Worm (Caenorhabditis elegans): ENCODE measurements around the gene BE10.3.

BE10.3 gene

ce11 chrIII:12789420-12789819 lies 18.4 kb upstream of the BE10.3 start, which contains the start of gene BE10.1:
Gene BE10.1, minus strand, starts transcription at chrIII:12789520.
- no peak for TF ChIP-seq F13C5.2 (tag; optimal IDR thresholded peaks at IDR 0.05)
- TF ChIP-seq ceh-36 (tag; optimal IDR thresholded peaks at IDR 0.05) = no peak
- no peak for TF ChIP-seq hnd-1 (tag; optimal IDR thresholded peaks at IDR 0.05)
- TF ChIP-seq B0310.2 (tag; optimal IDR thresholded peaks at IDR 0.05) = no peak

DNA sequence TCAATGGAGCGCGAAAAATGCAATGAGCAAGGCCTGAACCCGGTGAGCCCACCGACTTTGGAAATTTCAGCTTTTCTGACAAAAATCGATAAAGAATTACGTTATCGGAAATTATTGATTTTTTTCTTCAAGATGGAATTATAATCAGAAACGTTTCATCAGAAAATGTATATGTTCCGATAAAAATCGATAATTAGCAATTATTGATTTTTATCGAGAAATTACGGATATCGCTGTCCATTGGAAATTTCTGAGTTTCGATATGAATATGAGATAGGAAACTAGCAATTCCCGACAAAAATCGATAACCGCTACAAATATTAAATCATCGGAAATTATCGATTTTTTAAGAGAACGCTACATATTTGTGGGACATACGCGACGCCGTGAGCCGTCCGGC lies 13.6 kb upstream of the BE10.3 start:
- no peak for TF ChIP-seq F13C5.2 (tag; optimal IDR thresholded peaks at IDR 0.05)
- TF ChIP-seq sea-1 (GFP tag; conservative IDR thresholded peaks at IDR 0.05) = no peak
- TF ChIP-seq aly-1 (tag; optimal IDR thresholded peaks at IDR 0.05) = no peak
- no peak for TF ChIP-seq pes-1 (GFP tag; IDR thresholded peaks at IDR 0.05)
- TF ChIP-seq scrt-1 (GFP tag; IDR thresholded peaks at IDR 0.05) = no peak
- TF ChIP-seq ceh-36 (tag; optimal IDR thresholded peaks at IDR 0.05) = no peak
- TF ChIP-seq hmbx-1 (tag; optimal IDR thresholded peaks at IDR 0.05) = no peak
- TF ChIP-seq ets-7 (tag; optimal IDR thresholded peaks at IDR 0.05) = no peak
- TF ChIP-seq hnd-1 (tag; optimal IDR thresholded peaks at IDR 0.05) = no peak
- no peak for TF ChIP-seq hmg-4 (GFP tag; optimal IDR thresholded peaks at IDR 0.05)
- no peak for TF ChIP-seq ama-1 (optimal IDR thresholded peaks at IDR 0.05)
- no peak for TF ChIP-seq tbx-37 (GFP tag; conservative IDR thresholded peaks at IDR 0.05)
- TF ChIP-seq tra-4 (tag; optimal IDR thresholded peaks at IDR 0.05) = no peak
- TF ChIP-seq flt-1 (GFP tag; IDR thresholded peaks at IDR 0.05) = no peak
- TF ChIP-seq B0310.2 (tag; optimal IDR thresholded peaks at IDR 0.05) = no peak
- no peak for TF ChIP-seq tbx-11 (GFP tag; IDR thresholded peaks at IDR 0.05)
- TF ChIP-seq ceh-13 (GFP tag; optimal IDR thresholded peaks at IDR 0.05) = no peak

DNA sequence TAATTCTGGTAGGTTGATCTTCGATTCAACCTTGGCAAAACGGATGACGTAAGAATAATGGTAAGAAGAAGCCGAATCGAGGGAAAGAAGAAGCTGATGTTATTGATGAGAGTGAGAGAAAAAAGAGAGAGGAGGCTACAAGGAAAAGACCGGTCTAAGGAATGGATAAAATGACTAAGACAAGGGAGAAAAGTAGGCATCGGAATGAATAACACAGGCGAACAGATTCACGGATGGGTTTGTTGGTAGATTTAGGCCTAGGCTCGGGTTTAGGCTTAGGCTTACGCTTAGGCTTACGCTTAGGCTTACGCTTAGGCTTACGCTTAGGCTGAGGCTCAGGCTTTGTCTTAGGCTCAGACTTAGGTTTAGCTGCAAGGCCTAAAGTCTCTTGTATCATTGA lies 9.4 kb upstream of the BE10.3 start, which contains the start of gene agmo-1:
Gene agmo-1, minus strand, starts transcription at position 101 of the 400 bp plus-strand sequence.
- TF ChIP-seq ceh-13 (GFP tag; optimal IDR thresholded peaks at IDR 0.05) = no peak
- TF ChIP-seq pes-1 (GFP tag; IDR thresholded peaks at IDR 0.05) = no peak
- no peak for TF ChIP-seq scrt-1 (GFP tag; IDR thresholded peaks at IDR 0.05)
- no peak for TF ChIP-seq hmg-4 (GFP tag; optimal IDR thresholded peaks at IDR 0.05)
- TF ChIP-seq B0310.2 (tag; optimal IDR thresholded peaks at IDR 0.05) = no peak
- TF ChIP-seq flt-1 (GFP tag; IDR thresholded peaks at IDR 0.05) = no peak
- no peak for TF ChIP-seq ets-7 (tag; optimal IDR thresholded peaks at IDR 0.05)
- TF ChIP-seq ceh-36 (tag; optimal IDR thresholded peaks at IDR 0.05) = no peak
- TF ChIP-seq tbx-37 (GFP tag; conservative IDR thresholded peaks at IDR 0.05) = no peak
- no peak for TF ChIP-seq ama-1 (optimal IDR thresholded peaks at IDR 0.05)

DNA sequence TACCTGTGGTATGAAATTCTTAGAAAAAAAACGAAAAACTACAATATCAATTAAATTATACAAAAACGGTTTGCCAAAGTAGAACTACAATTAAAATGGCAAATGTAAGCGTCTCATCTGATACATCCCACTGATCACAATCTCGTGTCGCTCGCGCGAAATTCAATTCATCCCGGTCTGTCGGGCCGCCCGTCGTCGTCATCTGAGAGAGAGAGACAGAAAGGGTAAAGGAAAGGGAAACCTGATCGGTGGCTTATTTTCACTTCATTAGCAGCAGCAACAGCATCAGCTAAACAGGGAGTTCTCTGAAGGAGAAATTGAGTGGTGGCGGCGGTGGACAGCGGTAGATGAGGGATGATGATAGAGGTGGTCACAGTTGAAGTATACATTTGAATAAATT lies 7.3 kb upstream of the BE10.3 start:
- TF ChIP-seq F13C5.2 (tag; optimal IDR thresholded peaks at IDR 0.05) = no peak
- no peak for TF ChIP-seq aly-1 (tag; optimal IDR thresholded peaks at IDR 0.05)
- TF ChIP-seq tbx-37 (GFP tag; conservative IDR thresholded peaks at IDR 0.05) = no peak
- TF ChIP-seq ceh-13 (GFP tag; optimal IDR thresholded peaks at IDR 0.05) = no peak
- no peak for TF ChIP-seq ama-1 (optimal IDR thresholded peaks at IDR 0.05)
- TF ChIP-seq hnd-1 (tag; optimal IDR thresholded peaks at IDR 0.05) = no peak
- TF ChIP-seq pes-1 (GFP tag; IDR thresholded peaks at IDR 0.05) = no peak

ce11 chrIII:12806712-12807111 lies 1.1 kb upstream of the BE10.3 start, which contains the start of gene BE10.5:
Gene BE10.5, minus strand, starts transcription at chrIII:12806812.
- TF ChIP-seq hnd-1 (tag; optimal IDR thresholded peaks at IDR 0.05) (no peak), ets-7 (tag; optimal IDR thresholded peaks at IDR 0.05) (no peak), pes-1 (GFP tag; IDR thresholded peaks at IDR 0.05) (no peak), ceh-13 (GFP tag; optimal IDR thresholded peaks at IDR 0.05) (no peak)

DNA sequence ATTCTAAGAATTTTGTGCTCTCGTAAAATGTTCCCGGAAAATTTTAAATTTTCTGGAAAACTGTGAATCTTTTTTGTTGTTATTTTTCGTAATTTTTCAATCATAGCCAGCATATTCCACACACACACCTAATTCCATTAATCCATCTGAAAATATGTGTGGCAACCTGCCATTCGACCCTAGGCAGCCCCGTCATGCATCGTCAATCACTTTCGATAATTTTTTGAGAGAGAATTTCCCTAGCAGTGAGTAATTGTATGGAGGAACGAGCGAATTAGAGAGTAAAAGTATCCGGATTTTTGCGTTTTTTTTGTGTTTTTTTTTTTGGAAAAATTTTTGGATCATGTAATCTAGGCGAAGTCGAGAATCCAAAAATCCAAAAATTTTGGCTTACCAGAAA lies 5.4 kb downstream of the BE10.3 start, which contains the start of gene BE10.4:
Gene BE10.4, plus strand, starts transcription at position 301 of the 400 bp plus-strand sequence.
- no peak for TF ChIP-seq ama-1 (optimal IDR thresholded peaks at IDR 0.05)
- no peak for TF ChIP-seq hmg-4 (GFP tag; optimal IDR thresholded peaks at IDR 0.05)
- TF ChIP-seq hnd-1 (tag; optimal IDR thresholded peaks at IDR 0.05) = no peak
- no peak for TF ChIP-seq flt-1 (GFP tag; IDR thresholded peaks at IDR 0.05)
- TF ChIP-seq sea-1 (GFP tag; conservative IDR thresholded peaks at IDR 0.05) = no peak
- no peak for TF ChIP-seq tra-4 (tag; optimal IDR thresholded peaks at IDR 0.05)

- TF ChIP-seq tbx-11 (GFP tag; IDR thresholded peaks at IDR 0.05) (no peak), scrt-1 (GFP tag; IDR thresholded peaks at IDR 0.05) (no peak)
Observed at ce11 chrIII:12818050-12818738, 10.4 kb downstream of the BE10.3 start, which contains the start of gene arx-5. Gene arx-5, minus strand, starts transcription at chrIII:12818100.

DNA sequence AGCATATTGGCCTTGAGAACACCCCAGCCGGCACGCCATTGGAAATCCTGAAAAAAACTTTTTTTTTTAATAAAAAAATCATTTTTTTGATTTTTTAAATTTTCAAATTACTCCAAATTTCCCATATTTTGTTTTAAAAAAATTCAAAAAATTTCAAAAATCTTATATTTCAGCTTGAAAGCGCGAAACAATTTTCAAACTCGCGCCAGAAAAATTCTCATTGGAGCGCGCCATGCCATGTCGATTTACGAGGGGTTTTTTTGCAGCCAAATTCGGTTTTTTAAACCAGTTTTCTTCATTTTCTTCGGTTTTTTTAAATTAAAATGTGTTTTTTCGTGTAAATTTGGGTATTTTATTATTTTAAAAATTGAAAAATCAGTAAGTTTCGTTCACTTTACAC lies 11.3 kb downstream of the BE10.3 start:
- no peak for TF ChIP-seq scrt-1 (GFP tag; IDR thresholded peaks at IDR 0.05)
- no peak for TF ChIP-seq aly-1 (tag; optimal IDR thresholded peaks at IDR 0.05)
- TF ChIP-seq ama-1 (optimal IDR thresholded peaks at IDR 0.05) = no peak

DNA sequence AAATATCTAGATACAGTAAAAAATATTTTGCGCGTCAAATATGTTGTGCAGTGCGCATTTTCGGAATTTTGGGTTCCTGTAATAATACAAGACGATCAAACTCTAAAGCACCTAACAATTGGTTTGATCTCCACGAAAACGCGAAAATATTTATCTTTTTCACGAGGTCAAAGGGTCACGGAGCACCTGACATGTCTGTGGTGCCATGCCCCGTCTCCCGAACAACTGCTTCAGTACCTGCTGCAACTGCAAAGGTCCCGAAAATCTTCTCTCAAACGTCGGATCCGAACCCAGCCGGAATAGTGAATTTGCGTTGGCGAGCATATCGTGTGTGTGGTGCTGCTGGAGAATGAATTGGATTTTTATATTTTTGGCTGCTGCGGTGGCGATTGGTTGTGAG lies 12.1 kb downstream of the BE10.3 start, which contains the start of the genes Y37D8A.2 and Y37D8A.25:
Gene Y37D8A.2, plus strand, starts transcription at position 285 of the 400 bp plus-strand sequence.
Gene Y37D8A.25, minus strand, starts transcription at position 345 of the 400 bp plus-strand sequence.
- no peak for TF ChIP-seq F13C5.2 (tag; optimal IDR thresholded peaks at IDR 0.05)
- no peak for TF ChIP-seq hmg-4 (GFP tag; optimal IDR thresholded peaks at IDR 0.05)
- no peak for TF ChIP-seq ets-7 (tag; optimal IDR thresholded peaks at IDR 0.05)
- TF ChIP-seq pes-1 (GFP tag; IDR thresholded peaks at IDR 0.05) = no peak
- no peak for TF ChIP-seq tra-4 (tag; optimal IDR thresholded peaks at IDR 0.05)
- TF ChIP-seq ama-1 (optimal IDR thresholded peaks at IDR 0.05) = no peak
- TF ChIP-seq scrt-1 (GFP tag; IDR thresholded peaks at IDR 0.05) = no peak
- TF ChIP-seq ceh-36 (tag; optimal IDR thresholded peaks at IDR 0.05) = no peak
- no peak for TF ChIP-seq hnd-1 (tag; optimal IDR thresholded peaks at IDR 0.05)
- no peak for TF ChIP-seq tbx-11 (GFP tag; IDR thresholded peaks at IDR 0.05)
- no peak for TF ChIP-seq ceh-13 (GFP tag; optimal IDR thresholded peaks at IDR 0.05)
- no peak for TF ChIP-seq flt-1 (GFP tag; IDR thresholded peaks at IDR 0.05)
- TF ChIP-seq B0310.2 (tag; optimal IDR thresholded peaks at IDR 0.05) = no peak
- TF ChIP-seq sea-1 (GFP tag; conservative IDR thresholded peaks at IDR 0.05) = no peak
- TF ChIP-seq tbx-37 (GFP tag; conservative IDR thresholded peaks at IDR 0.05) = no peak
- TF ChIP-seq hmbx-1 (tag; optimal IDR thresholded peaks at IDR 0.05) = no peak
